Worm (Caenorhabditis elegans) whole organism, L4/young adult: ENCODE measurements around the gene F08D12.15.

Source experiments
- W03F9.2 ChIP-seq: fragments of 150-350 bp; optimal IDR thresholded peaks from 2 replicates; lab custom pipeline; 2014; ENCODE audit warnings: missing biosample characterization, missing genetic modification characterization
- dao-5 ChIP-seq: sonication (generic microtip); optimal IDR thresholded peaks from 2 replicates; lab custom pipeline; 2016; ENCODE audit warnings: missing genotype, missing genetic modification characterization, moderate library complexity, missing compliant biosample characterization
- him-1 ChIP-seq: sonication (generic microtip); optimal IDR thresholded peaks from 2 replicates; lab custom pipeline; 2016; ENCODE audit warnings: missing genotype, missing genetic modification reagents, missing genetic modification characterization, missing compliant biosample characterization

F08D12.15 gene

ce11 chrII:2800550-2801233 is 34.3 kb downstream of the F08D12.15 start, which contains the start of gene nhr-119:
TSS of gene nhr-119 (minus strand) at chrII:2800600.
- TF ChIP-seq dao-5 (tag; lab: Kevin White, UChicago) (no peak), W03F9.2 (peak; percentile 38)

ce11 chrII:2801764-2802163 is 35.3 kb downstream of the F08D12.15 start:
- TF ChIP-seq W03F9.2 (no peak), dao-5 (tag; lab: Kevin White, UChicago) (no peak), him-1 (tag; lab: Kevin White, UChicago) (no peak)

DNA sequence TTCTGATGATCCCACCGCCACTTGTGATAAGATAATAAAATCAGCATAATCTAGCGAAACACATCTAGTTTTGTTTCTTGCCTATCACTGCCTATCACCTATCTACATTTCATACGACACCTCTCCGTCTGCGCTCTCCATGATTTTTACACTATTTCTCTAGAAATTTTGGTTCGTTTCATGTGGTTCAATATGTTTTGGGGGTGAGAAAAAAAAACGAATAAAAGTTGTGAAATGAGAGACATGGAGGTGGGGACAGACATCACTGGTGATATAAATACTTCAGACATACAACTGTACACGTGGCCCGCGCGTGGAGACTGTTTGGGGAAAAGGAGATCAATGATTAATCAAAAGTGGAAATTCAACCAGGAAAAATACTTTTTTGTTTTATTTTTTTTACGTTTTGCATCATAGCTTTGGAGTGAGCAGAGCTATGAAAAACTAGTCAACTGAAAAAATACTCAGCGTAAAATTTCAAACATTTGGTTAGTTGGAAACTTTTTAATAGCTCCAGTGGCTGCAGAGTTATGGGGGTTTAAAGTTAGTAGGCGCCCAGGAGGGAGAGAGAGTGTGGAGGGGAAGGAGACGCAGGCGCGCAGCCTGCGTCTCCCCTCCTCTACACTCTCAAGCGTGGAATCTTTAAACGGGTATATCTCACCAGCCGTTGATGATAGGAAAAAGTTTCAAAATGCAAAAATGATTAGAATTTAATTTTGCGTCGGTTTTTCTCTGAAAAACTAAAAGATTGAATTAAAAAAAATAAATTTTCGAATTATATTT is 36.6 kb downstream of the F08D12.15 start:
- TF ChIP-seq dao-5 (tag; lab: Kevin White, UChicago) (no peak), W03F9.2 (no peak), him-1 (tag; lab: Kevin White, UChicago) (no peak)

- TF ChIP-seq him-1 (tag; lab: Kevin White, UChicago) (no peak), W03F9.2 (no peak), dao-5 (tag; lab: Kevin White, UChicago) (no peak)
Observed at ce11 chrII:2804245-2804644, 37.8 kb downstream of the F08D12.15 start.

DNA sequence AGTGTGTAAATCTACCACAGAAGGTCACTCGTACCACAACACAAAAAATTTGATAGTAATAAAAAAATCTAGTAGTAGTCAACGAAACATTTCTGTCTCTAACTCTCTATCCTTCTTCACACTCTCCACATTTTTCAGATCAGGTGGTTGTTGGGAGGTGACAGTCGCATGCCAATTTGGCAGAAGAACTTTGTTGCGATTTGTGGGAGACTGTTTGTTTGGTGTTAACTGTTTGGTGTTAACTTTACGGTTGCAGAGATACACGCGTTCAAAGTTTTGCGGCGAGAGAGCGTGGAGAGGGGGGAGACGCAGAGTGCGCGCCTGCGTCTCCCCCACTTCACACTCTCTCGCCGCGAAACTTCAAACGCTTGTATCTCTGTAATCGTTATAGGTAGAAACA is 38.5 kb downstream of the F08D12.15 start:
- TF ChIP-seq him-1 (tag; lab: Kevin White, UChicago) = no peak
- no peak for TF ChIP-seq dao-5 (tag; lab: Kevin White, UChicago)
- TF ChIP-seq W03F9.2 = no peak

ce11 chrII:2805566-2805965 is 39.1 kb downstream of the F08D12.15 start:
- no peak for TF ChIP-seq him-1 (tag; lab: Kevin White, UChicago)
- no peak for TF ChIP-seq dao-5 (tag; lab: Kevin White, UChicago)
- TF ChIP-seq W03F9.2 = no peak

DNA sequence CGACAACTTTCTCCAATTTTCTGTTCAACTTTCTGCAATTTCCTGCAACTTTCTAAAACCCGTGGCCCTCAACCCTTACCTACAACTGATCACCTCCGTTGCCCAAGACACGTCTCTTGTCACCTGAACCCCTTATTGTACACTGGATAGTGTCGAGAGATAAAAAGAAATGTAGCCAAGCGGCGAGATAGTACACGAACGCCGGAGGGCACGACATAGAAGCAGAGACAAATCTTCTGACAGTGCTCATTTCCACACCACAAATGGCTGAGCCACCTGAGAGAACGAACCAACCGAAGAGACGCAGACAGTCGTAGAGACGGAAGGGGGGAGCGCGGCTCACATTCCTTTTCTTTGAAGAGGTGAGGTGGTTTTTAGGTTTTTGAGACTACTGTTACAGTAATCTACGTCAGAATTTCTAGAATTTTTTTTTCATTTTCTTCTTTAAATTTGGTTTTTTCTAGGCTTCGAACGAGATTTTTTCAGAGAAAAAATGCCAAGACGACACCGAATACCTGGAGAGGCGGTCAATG is 41.3 kb downstream of the F08D12.15 start, which contains the start of gene K12H6.12:
Gene K12H6.12, plus strand, starts transcription at position 483 of the 533 bp plus-strand sequence.
- no peak for TF ChIP-seq dao-5 (tag; lab: Kevin White, UChicago)
- no peak for TF ChIP-seq W03F9.2
- no peak for TF ChIP-seq him-1 (tag; lab: Kevin White, UChicago)

- TF ChIP-seq W03F9.2 = no peak
- no peak for TF ChIP-seq dao-5 (tag; lab: Kevin White, UChicago)
Observed at ce11 chrII:2815017-2815416, 48.6 kb downstream of the F08D12.15 start.

- TF ChIP-seq him-1 (tag; lab: Kevin White, UChicago) = no peak
- no peak for TF ChIP-seq dao-5 (tag; lab: Kevin White, UChicago)
- no peak for TF ChIP-seq W03F9.2
Observed at ce11 chrII:2815444-2815843, 49.0 kb downstream of the F08D12.15 start, which contains the start of gene K12H6.2. TSS of gene K12H6.2 (minus strand) at chrII:2815544.

DNA sequence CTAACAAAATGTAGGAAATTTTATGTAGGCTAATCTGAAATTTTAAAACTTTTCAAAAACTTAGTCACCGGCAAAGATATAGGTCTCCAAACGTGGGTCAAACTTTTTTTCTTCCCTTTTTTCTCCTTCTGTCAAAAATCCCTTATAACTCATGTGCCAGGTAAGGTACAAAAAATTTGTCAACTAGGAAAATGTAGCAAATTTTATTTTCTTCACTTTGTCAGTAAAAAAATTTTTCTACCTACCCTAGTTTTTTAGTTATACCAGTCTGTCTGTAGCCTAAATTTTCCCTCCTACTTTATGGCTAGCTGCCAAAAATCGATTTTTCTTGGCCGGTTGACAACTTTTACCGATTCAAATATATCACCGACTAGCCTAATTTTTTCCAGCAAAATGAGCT is 50.2 kb downstream of the F08D12.15 start, which contains the start of gene set-13:
Gene set-13, plus strand, starts transcription at position 301 of the 400 bp plus-strand sequence.
- TF ChIP-seq him-1 (tag; lab: Kevin White, UChicago) = no peak
- no peak for TF ChIP-seq dao-5 (tag; lab: Kevin White, UChicago)
- no peak for TF ChIP-seq W03F9.2
